Fruit fly (Drosophila melanogaster) whole organism, embryonic: ENCODE measurements around the gene alphaKap4.
A peak's percentile ranks its signal among the peaks of the same experiment; 100 is the strongest.

ENCODE experiments used
- Ada2b ChIP-seq: fragments of 200-800 bp; sonication (Bioruptor generic); IDR thresholded peaks from 2 replicates; pipeline ENCODE4 v1.3.6; 2022; ENCODE audit warnings: missing biosample characterization, missing genetic modification characterization
- Adf1 ChIP-seq: fragments of 200-800 bp; sonication (Bioruptor generic); IDR thresholded peaks from 2 replicates; pipeline ENCODE4 v1.3.6; 2022; ENCODE audit warnings: missing biosample characterization, missing genetic modification characterization
- Aef1 ChIP-seq: fragments of 200-800 bp; sonication (Bioruptor generic); IDR thresholded peaks from 3 replicates; pipeline ENCODE4 v1.3.6; 2022; ENCODE audit warnings: missing biosample characterization, missing genetic modification characterization
- Antp ChIP-seq: fragments of 200-800 bp; sonication (Bioruptor generic); optimal IDR thresholded peaks from 3 replicates; lab custom pipeline; 2016; ENCODE audit warnings: missing biosample characterization, missing genetic modification characterization
- CG11247 ChIP-seq: fragments of 200-800 bp; sonication (Bioruptor generic); IDR thresholded peaks from 2 replicates; pipeline ENCODE4 v1.3.6; 2022; ENCODE audit warnings: missing biosample characterization, missing genetic modification characterization
- CG11560 ChIP-seq: fragments of 200-800 bp; sonication (Bioruptor generic); IDR thresholded peaks from 3 replicates; pipeline ENCODE4 v1.3.6; 2022; ENCODE audit warnings: missing biosample characterization, missing genetic modification characterization
- CG12155 ChIP-seq: fragments of 200-800 bp; sonication (Bioruptor generic); optimal IDR thresholded peaks from 3 replicates; lab custom pipeline; 2016; ENCODE audit warnings: missing biosample characterization, missing genetic modification characterization
- CG12391 ChIP-seq: fragments of 200-800 bp; sonication (Bioruptor generic); optimal IDR thresholded peaks from 3 replicates; lab custom pipeline; 2018; ENCODE audit warnings: missing biosample characterization, mild to moderate bottlenecking, missing genetic modification characterization, moderate library complexity
- CG12769 ChIP-seq: fragments of 200-800 bp; sonication (Bioruptor generic); optimal IDR thresholded peaks from 2 replicates; lab custom pipeline; 2019; ENCODE audit warnings: missing biosample characterization, mild to moderate bottlenecking, missing genetic modification characterization, moderate library complexity
- CG13287 ChIP-seq: fragments of 200-800 bp; sonication (Bioruptor generic); IDR thresholded peaks from 2 replicates; pipeline ENCODE4 v1.3.6; 2022; ENCODE audit warnings: missing biosample characterization, missing genetic modification characterization; ENCODE audit not compliant: partially characterized antibody
- CG13296 ChIP-seq: fragments of 200-800 bp; sonication (Bioruptor generic); optimal IDR thresholded peaks from 3 replicates; lab custom pipeline; 2018; ENCODE audit warnings: missing biosample characterization, mild to moderate bottlenecking, missing genetic modification characterization
- CG18011 ChIP-seq: fragments of 200-800 bp; sonication (Bioruptor generic); optimal IDR thresholded peaks from 2 replicates; lab custom pipeline; 2017; ENCODE audit warnings: missing biosample characterization, missing genetic modification characterization, mild to moderate bottlenecking, moderate library complexity, missing genotype
- CG3847 ChIP-seq: fragments of 200-800 bp; sonication (Bioruptor generic); IDR thresholded peaks from 2 replicates; pipeline ENCODE4 v1.3.6; 2022; ENCODE audit warnings: missing biosample characterization, missing genetic modification characterization
- CG4282 ChIP-seq: fragments of 200-800 bp; sonication (Bioruptor generic); optimal IDR thresholded peaks from 2 replicates; lab custom pipeline; 2016; ENCODE audit warnings: missing biosample characterization, missing genetic modification characterization
- CG7556 ChIP-seq: fragments of 200-800 bp; sonication (Bioruptor generic); optimal IDR thresholded peaks from 2 replicates; lab custom pipeline; 2017; ENCODE audit warnings: missing biosample characterization, mild to moderate bottlenecking, missing genetic modification characterization
- CG8089 ChIP-seq: fragments of 200-800 bp; sonication (Bioruptor generic); optimal IDR thresholded peaks from 3 replicates; lab custom pipeline; 2016; ENCODE audit warnings: missing biosample characterization, missing genetic modification characterization
- CG9215 ChIP-seq: fragments of 200-800 bp; sonication (Bioruptor generic); IDR thresholded peaks from 2 replicates; pipeline ENCODE4 v1.3.6; 2022; ENCODE audit warnings: missing biosample characterization, missing genetic modification characterization
- CG9727 ChIP-seq: fragments of 200-800 bp; sonication (Bioruptor generic); optimal IDR thresholded peaks from 3 replicates; lab custom pipeline; 2017; ENCODE audit warnings: missing biosample characterization, mild to moderate bottlenecking, missing genetic modification characterization
- Camta ChIP-seq: fragments of 200-800 bp; sonication (Bioruptor generic); optimal IDR thresholded peaks from 2 replicates; lab custom pipeline; 2016; ENCODE audit warnings: missing biosample characterization, missing genetic modification characterization
- D19B ChIP-seq: fragments of 200-800 bp; sonication (Bioruptor generic); optimal IDR thresholded peaks from 2 replicates; lab custom pipeline; 2017; ENCODE audit warnings: missing biosample characterization, mild to moderate bottlenecking, missing genetic modification characterization
- Dip3 ChIP-seq: fragments of 200-800 bp; sonication (Bioruptor generic); optimal IDR thresholded peaks from 3 replicates; lab custom pipeline; 2016; ENCODE audit warnings: missing biosample characterization, missing genetic modification characterization
- Ets97D ChIP-seq: fragments of 200-800 bp; sonication (Bioruptor generic); optimal IDR thresholded peaks from 3 replicates; lab custom pipeline; 2016; ENCODE audit warnings: missing biosample characterization, missing genetic modification characterization
- Fer3 ChIP-seq: fragments of 200-800 bp; sonication (Bioruptor generic); optimal IDR thresholded peaks from 2 replicates; lab custom pipeline; 2018; ENCODE audit warnings: missing biosample characterization, mild to moderate bottlenecking, missing genetic modification characterization, moderate library complexity
- Gsc ChIP-seq: fragments of 200-800 bp; sonication (Bioruptor generic); IDR thresholded peaks from 2 replicates; pipeline ENCODE4 v1.3.6; 2022; ENCODE audit warnings: missing biosample characterization, missing genetic modification characterization
- HLH4C ChIP-seq: fragments of 200-800 bp; sonication (Bioruptor generic); IDR thresholded peaks from 3 replicates; pipeline ENCODE4 v1.3.6; 2022; ENCODE audit warnings: missing biosample characterization, missing genetic modification characterization; ENCODE audit not compliant: partially characterized antibody
- Hr3 ChIP-seq: fragments of 200-800 bp; sonication (Bioruptor generic); optimal IDR thresholded peaks from 3 replicates; lab custom pipeline; 2016; ENCODE audit warnings: missing biosample characterization, missing genetic modification characterization
- Lhr ChIP-seq: fragments of 200-800 bp; sonication (Bioruptor generic); optimal IDR thresholded peaks from 3 replicates; lab custom pipeline; 2017; ENCODE audit warnings: mild to moderate bottlenecking, missing biosample characterization, missing genetic modification reagents, missing genetic modification characterization
- Neu2 ChIP-seq: fragments of 200-800 bp; sonication (Bioruptor generic); optimal IDR thresholded peaks from 3 replicates; lab custom pipeline; 2016; ENCODE audit warnings: missing biosample characterization, missing genetic modification characterization, borderline replicate concordance
- Ravus ChIP-seq: fragments of 200-800 bp; sonication (Bioruptor generic); IDR thresholded peaks from 2 replicates; pipeline ENCODE4 v1.3.6; 2022; ENCODE audit warnings: missing biosample characterization, missing genetic modification characterization
- Spps ChIP-seq: fragments of 200-800 bp; sonication (Bioruptor generic); optimal IDR thresholded peaks from 2 replicates; lab custom pipeline; 2018; ENCODE audit warnings: missing biosample characterization, mild to moderate bottlenecking, missing genetic modification characterization
- ab ChIP-seq: fragments of 200-800 bp; sonication (Bioruptor generic); optimal IDR thresholded peaks from 2 replicates; lab custom pipeline; 2016; ENCODE audit warnings: missing biosample characterization, missing genetic modification characterization
- aop ChIP-seq: fragments of 200-800 bp; sonication (Bioruptor generic); IDR thresholded peaks from 2 replicates; pipeline ENCODE4 v1.3.6; 2022; ENCODE audit warnings: missing biosample characterization, missing genetic modification characterization
- caup ChIP-seq: fragments of 200-800 bp; sonication (Bioruptor generic); optimal IDR thresholded peaks from 3 replicates; lab custom pipeline; 2017; ENCODE audit warnings: missing biosample characterization, mild to moderate bottlenecking, missing genetic modification characterization, moderate library complexity; ENCODE audit not compliant: severe bottlenecking
- cwo ChIP-seq: fragments of 200-800 bp; sonication (Bioruptor generic); optimal IDR thresholded peaks from 3 replicates; lab custom pipeline; 2017; ENCODE audit warnings: missing biosample characterization, missing genetic modification characterization, mild to moderate bottlenecking, moderate library complexity, missing genetic modification reagents
- dmrt99B ChIP-seq: fragments of 200-800 bp; sonication (Bioruptor generic); optimal IDR thresholded peaks from 2 replicates; lab custom pipeline; 2018; ENCODE audit warnings: missing biosample characterization, mild to moderate bottlenecking, missing genetic modification characterization, moderate library complexity
- eve ChIP-seq, 2 experiments: fragments of >200 bp; optimal IDR thresholded peaks; 2 replicates each; lab custom pipeline; 2017; ENCODE audit warnings: missing biosample characterization in 2 of 2, missing genetic modification characterization in 2 of 2
- insv ChIP-seq, 2 experiments: fragments of 200-800 bp; sonication (Bioruptor generic); optimal IDR thresholded peaks; 3 replicates each; lab custom pipeline; 2016 to 2018; ENCODE audit warnings: missing biosample characterization in 2 of 2, missing genetic modification characterization in 2 of 2
- inv ChIP-seq: fragments of 200-800 bp; sonication (Bioruptor generic); IDR thresholded peaks from 2 replicates; pipeline ENCODE4 v1.3.6; 2022; ENCODE audit warnings: missing biosample characterization, missing genetic modification characterization; ENCODE audit not compliant: partially characterized antibody
- jing ChIP-seq: fragments of 200-800 bp; sonication (Bioruptor generic); optimal IDR thresholded peaks from 2 replicates; lab custom pipeline; 2018; ENCODE audit warnings: missing biosample characterization, mild to moderate bottlenecking, missing genetic modification characterization
- lmd ChIP-seq: fragments of 200-800 bp; sonication (Bioruptor generic); IDR thresholded peaks from 2 replicates; pipeline ENCODE4 v1.3.6; 2022; ENCODE audit warnings: missing biosample characterization, missing genetic modification characterization
- maf-S ChIP-seq: fragments of 200-800 bp; sonication (Bioruptor generic); optimal IDR thresholded peaks from 2 replicates; lab custom pipeline; 2016; ENCODE audit warnings: missing biosample characterization, missing genetic modification characterization
- nerfin-2 ChIP-seq: fragments of 200-800 bp; sonication (Bioruptor generic); IDR thresholded peaks from 2 replicates; pipeline ENCODE4 v1.3.6; 2022; ENCODE audit warnings: missing biosample characterization, missing genetic modification characterization; ENCODE audit not compliant: partially characterized antibody
- oc ChIP-seq: fragments of 200-800 bp; sonication (Bioruptor generic); optimal IDR thresholded peaks from 2 replicates; lab custom pipeline; 2018; ENCODE audit warnings: missing biosample characterization, mild to moderate bottlenecking, missing genetic modification characterization, moderate library complexity
- phol ChIP-seq: fragments of 200-800 bp; sonication (Bioruptor generic); optimal IDR thresholded peaks from 3 replicates; lab custom pipeline; 2018; ENCODE audit warnings: missing biosample characterization, mild to moderate bottlenecking, missing genetic modification characterization, moderate library complexity
- pros ChIP-seq: fragments of 200-800 bp; sonication (Bioruptor generic); optimal IDR thresholded peaks from 3 replicates; lab custom pipeline; 2019; ENCODE audit warnings: missing biosample characterization, mild to moderate bottlenecking, missing genetic modification characterization, moderate library complexity
- rib ChIP-seq: fragments of 200-800 bp; sonication (Bioruptor generic); IDR thresholded peaks from 2 replicates; pipeline ENCODE4 v1.3.6; 2022; ENCODE audit warnings: missing biosample characterization, missing genetic modification characterization
- schlank ChIP-seq: fragments of 200-800 bp; sonication (Bioruptor generic); optimal IDR thresholded peaks from 2 replicates; lab custom pipeline; 2018; ENCODE audit warnings: missing biosample characterization, mild to moderate bottlenecking, missing genetic modification characterization
- trh ChIP-seq: fragments of 200-800 bp; sonication (Bioruptor generic); optimal IDR thresholded peaks from 2 replicates; lab custom pipeline; 2016; ENCODE audit warnings: missing biosample characterization, missing genetic modification characterization
- tup ChIP-seq: fragments of 200-800 bp; sonication (Bioruptor generic); optimal IDR thresholded peaks from 2 replicates; lab custom pipeline; 2016; ENCODE audit warnings: missing biosample characterization, mild to moderate bottlenecking, missing genetic modification characterization, moderate library complexity
- usp ChIP-seq: fragments of >200 bp; optimal IDR thresholded peaks from 2 replicates; lab custom pipeline; 2017; ENCODE audit warnings: missing biosample characterization, missing genetic modification characterization
- vvl ChIP-seq: fragments of 200-800 bp; sonication (Bioruptor generic); IDR thresholded peaks from 2 replicates; pipeline ENCODE4 v1.3.6; 2022; ENCODE audit warnings: missing biosample characterization, missing genetic modification characterization

alphaKap4 gene

DNA sequence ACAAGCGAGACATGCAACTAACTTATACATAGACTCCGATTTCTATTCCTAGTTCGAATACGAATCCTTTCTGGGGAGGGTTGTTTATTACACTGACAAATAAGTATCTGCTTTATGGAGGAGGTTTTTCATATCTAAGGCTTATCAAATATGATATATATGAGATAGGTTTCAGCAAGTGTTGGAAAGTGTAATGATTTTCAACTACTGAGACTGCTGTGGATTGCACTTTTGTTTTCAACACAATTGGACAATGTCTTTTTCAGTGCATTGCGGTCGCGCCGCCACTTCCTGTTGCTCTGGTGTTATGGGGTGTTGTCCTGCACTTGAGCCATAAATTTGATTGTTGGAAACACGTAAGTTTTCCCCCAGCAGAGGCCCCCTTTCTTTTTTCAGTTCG lies 23.2 kb downstream of the alphaKap4 start (continued):
- TF ChIP-seq cwo (no peak), CG12391 (tag; lab: Kevin White, UChicago) (peak; percentile 67), insv (GFP tag; optimal IDR thresholded peaks at IDR 0.05; lab: Kevin White, UChicago) (no peak), inv (GFP tag; lab: Robert Waterston, UW) (no peak), CG12769 (tag; lab: Kevin White, UChicago) (peak; percentile 6), Adf1 (GFP tag; lab: Robert Waterston, UW) (no peak), Spps (tag; lab: Kevin White, UChicago) (peak; percentile 62), rib (GFP tag; lab: Robert Waterston, UW) (no peak), jing (GFP tag; lab: Kevin White, UChicago) (peak; percentile 51), maf-S (no peak), Dip3 (GFP tag; lab: Kevin White, UChicago) (no peak), nerfin-2 (GFP tag; lab: Robert Waterston, UW) (no peak), Ada2b (GFP tag; lab: Robert Waterston, UW) (no peak), Gsc (GFP tag; lab: Robert Waterston, UW) (peak; percentile 50; the same call in 1 of the 2 replicates), Neu2 (no peak), trh (GFP tag; lab: Kevin White, UChicago) (no peak), Camta (peak; percentile 55), CG9215 (GFP tag; lab: Robert Waterston, UW) (peak; percentile 26; the same call in 1 of the 2 replicates), oc (no peak), pros (GFP tag; lab: Kevin White, UChicago) (no peak), CG11247 (GFP tag; lab: Robert Waterston, UW) (no peak), schlank (tag; lab: Kevin White, UChicago) (no peak), CG9727 (GFP tag; lab: Kevin White, UChicago) (peak; percentile 68), CG13287 (no peak), vvl (GFP tag; lab: Robert Waterston, UW) (peak; percentile 52), D19B (no peak), CG3847 (no peak), CG13296 (GFP tag; lab: Kevin White, UChicago) (no peak), aop (GFP tag; lab: Robert Waterston, UW) (no peak), ab (GFP tag; lab: Kevin White, UChicago) (no peak), Ravus (no peak), Lhr (GFP tag; lab: Kevin White, UChicago) (no peak), Antp (peak; percentile 2), Aef1 (GFP tag; lab: Robert Waterston, UW) (no peak), CG11560 (tag; lab: Robert Waterston, UW) (no peak), caup (GFP tag; lab: Kevin White, UChicago) (no peak), CG7556 (peak; percentile 54), dmrt99B (tag; lab: Kevin White, UChicago) (peak; percentile 46), eve (GFP tag; optimal IDR thresholded peaks at IDR 0.05; lab: Kevin White, UChicago) (peak in 1 of 2 experiments; percentile 55), tup (GFP tag; lab: Kevin White, UChicago) (no peak), Hr3 (GFP tag; lab: Kevin White, UChicago) (peak; percentile 29), CG4282 (GFP tag; lab: Kevin White, UChicago) (no peak), phol (tag; lab: Kevin White, UChicago) (peak; percentile 63), lmd (peak; percentile 34; the same call in 1 of the 2 replicates), HLH4C (GFP tag; lab: Robert Waterston, UW) (no peak), Ets97D (GFP tag; lab: Kevin White, UChicago) (no peak), CG12155 (peak; percentile 20), Fer3 (no peak), CG18011 (no peak), CG8089 (GFP tag; lab: Kevin White, UChicago) (no peak), usp (GFP tag; lab: Kevin White, UChicago) (no peak)
